Fruit fly (Drosophila melanogaster) whole organism: ENCODE data around the gene BORCS5.

Experiments used
- CG8478 ChIP-seq: fragments of >200 bp; optimal IDR thresholded peaks from 2 replicates; lab custom pipeline; 2018; ENCODE audit warnings: inconsistent platforms
- Dll ChIP-seq: fragments of >200 bp; optimal IDR thresholded peaks from 2 replicates; lab custom pipeline; 2017
- EcR ChIP-seq, 2 experiments: fragments of >200 bp; optimal IDR thresholded peaks; 2 replicates each; lab custom pipeline; 2017; ENCODE audit warnings: missing biosample characterization in 2 of 2, missing genetic modification characterization in 2 of 2, missing genetic modification reagents in 2 of 2
- pan ChIP-seq: fragments of >200 bp; optimal IDR thresholded peaks from 2 replicates; lab custom pipeline; 2017
- psq ChIP-seq: fragments of >200 bp; optimal IDR thresholded peaks from 2 replicates; lab custom pipeline; 2017

- TF ChIP-seq CG8478 (lab: Kevin White, UChicago) (no peak), pan (lab: Kevin White, UChicago) (no peak), psq (no peak), EcR (GFP tag; optimal IDR thresholded peaks at IDR 0.05; lab: Kevin White, UChicago) (no peak), Dll (lab: Kevin White, UChicago) (no peak)
Measured at dm6 chrX:11913581-11913980, 41.0 kb upstream of the BORCS5 start.
